Worm (Caenorhabditis elegans): ENCODE measurements around the gene got-1.2.

The got-1.2 gene

ce11 chrX:16813606-16814330, 20.8 kb upstream of the got-1.2 start, which contains the start of gene cas-1:
cas-1 (minus strand) TSS chrX:16813656.
- TF ChIP-seq lin-13 (tag; optimal IDR thresholded peaks at IDR 0.05) (peak; percentile 70), hlh-1 (tag; optimal IDR thresholded peaks at IDR 0.05) (peak; percentile 84), mab-5 (tag; optimal IDR thresholded peaks at IDR 0.05) (no peak), pha-4 (tag; optimal IDR thresholded peaks at IDR 0.05) (peak; percentile 81), mep-1 (tag; optimal IDR thresholded peaks at IDR 0.05) (peak; percentile 56)

- TF ChIP-seq lin-32 (GFP tag; optimal IDR thresholded peaks at IDR 0.05) (no peak), nhr-2 (tag; optimal IDR thresholded peaks at IDR 0.05) (no peak), lin-13 (tag; optimal IDR thresholded peaks at IDR 0.05) (no peak), flh-1 (GFP tag; optimal IDR thresholded peaks at IDR 0.05) (no peak), bed-3 (GFP tag; optimal IDR thresholded peaks at IDR 0.05) (no peak), sptf-1 (tag; optimal IDR thresholded peaks at IDR 0.05) (no peak), ceh-83 (GFP tag; optimal IDR thresholded peaks at IDR 0.05) (no peak), tbx-8 (GFP tag; optimal IDR thresholded peaks at IDR 0.05) (no peak), nhr-28 (tag; optimal IDR thresholded peaks at IDR 0.05) (no peak), ztf-11 (tag; optimal IDR thresholded peaks at IDR 0.05) (no peak), ceh-43 (GFP tag; optimal IDR thresholded peaks at IDR 0.05) (no peak), nhr-237 (tag; optimal IDR thresholded peaks at IDR 0.05) (no peak), nhr-12 (tag; optimal IDR thresholded peaks at IDR 0.05) (no peak), blmp-1 (tag; optimal IDR thresholded peaks at IDR 0.05) (no peak)
Measured at ce11 chrX:16813148-16813547, 20.2 kb upstream of the got-1.2 start.

DNA sequence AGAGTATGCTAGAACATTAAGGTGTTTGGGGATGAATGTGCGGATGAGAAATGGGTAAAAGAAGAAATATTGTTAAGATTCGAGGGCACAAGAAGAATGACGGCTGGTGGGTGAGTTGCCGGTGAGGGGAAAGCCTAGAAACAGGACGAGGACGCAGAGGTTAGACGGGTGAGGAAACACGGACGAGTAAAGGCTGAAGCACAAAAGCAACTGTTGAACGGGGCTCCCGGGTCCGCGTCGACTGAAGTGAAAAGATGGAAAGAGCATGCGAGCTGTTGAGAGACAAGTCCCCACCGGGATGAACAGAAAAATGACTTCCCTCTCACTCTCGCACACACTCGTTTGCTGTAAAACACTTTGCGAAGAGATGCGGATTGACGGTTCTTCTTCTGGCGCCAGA, 19.0 kb upstream of the got-1.2 start:
- TF ChIP-seq unc-62 (GFP tag; optimal IDR thresholded peaks at IDR 0.05) (peak; percentile 0), ham-2 (GFP tag; optimal IDR thresholded peaks at IDR 0.05) (no peak), hlh-1 (tag; optimal IDR thresholded peaks at IDR 0.05) (peak; percentile 16), M03D4.4 (tag; optimal IDR thresholded peaks at IDR 0.05) (no peak), unc-120 (tag; optimal IDR thresholded peaks at IDR 0.05; ENCODE audit: poor library complexity, severe bottlenecking) (peak; percentile 76), drap-1 (GFP tag; optimal IDR thresholded peaks at IDR 0.05) (no peak)

- TF ChIP-seq ztf-11 (tag; optimal IDR thresholded peaks at IDR 0.05) (no peak), elt-3 (tag; optimal IDR thresholded peaks at IDR 0.05) (no peak), nhr-12 (tag; optimal IDR thresholded peaks at IDR 0.05) (no peak), ces-1 (GFP tag; optimal IDR thresholded peaks at IDR 0.05) (no peak), cnd-1 (tag; optimal IDR thresholded peaks at IDR 0.05) (no peak), pha-4 (tag; optimal IDR thresholded peaks at IDR 0.05) (no peak), unc-39 (tag; optimal IDR thresholded peaks at IDR 0.05) (no peak), blmp-1 (tag; optimal IDR thresholded peaks at IDR 0.05) (no peak), mab-5 (tag; optimal IDR thresholded peaks at IDR 0.05) (no peak), lin-32 (GFP tag; optimal IDR thresholded peaks at IDR 0.05) (no peak), ceh-83 (GFP tag; optimal IDR thresholded peaks at IDR 0.05) (no peak), mep-1 (tag; optimal IDR thresholded peaks at IDR 0.05) (no peak), drap-1 (GFP tag; optimal IDR thresholded peaks at IDR 0.05) (no peak), sem-2 (GFP tag; optimal IDR thresholded peaks at IDR 0.05) (no peak)
Measured at ce11 chrX:16809689-16810088, 16.8 kb upstream of the got-1.2 start.

- TF ChIP-seq lsy-2 (tag; optimal IDR thresholded peaks at IDR 0.05) (no peak), nhr-237 (tag; optimal IDR thresholded peaks at IDR 0.05) (no peak), mep-1 (tag; optimal IDR thresholded peaks at IDR 0.05) (no peak), nhr-28 (tag; optimal IDR thresholded peaks at IDR 0.05) (no peak), elt-1 (tag; optimal IDR thresholded peaks at IDR 0.05; ENCODE audit: borderline replicate concordance, insufficient read depth) (no peak), ztf-11 (tag; optimal IDR thresholded peaks at IDR 0.05) (no peak)
Measured at ce11 chrX:16808526-16808925, 15.6 kb upstream of the got-1.2 start.

DNA sequence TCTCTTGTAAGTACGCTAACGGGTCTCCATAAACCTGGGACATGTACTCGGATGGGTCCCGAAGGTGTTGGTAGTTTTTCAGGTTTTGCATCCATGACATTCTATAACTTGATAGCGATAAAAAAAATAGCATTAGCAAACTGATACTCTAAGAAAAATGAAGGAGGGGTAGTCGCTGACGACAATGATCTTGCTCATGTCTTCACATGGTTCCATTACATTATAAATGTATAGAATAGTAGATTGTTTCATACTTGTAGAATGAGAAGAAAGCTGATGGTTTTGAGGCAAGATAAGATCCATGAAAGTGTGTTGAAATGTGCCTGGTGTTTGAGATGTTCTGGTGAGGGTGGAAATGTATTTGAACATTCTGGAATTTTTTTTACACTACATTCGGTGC, 14.1 kb upstream of the got-1.2 start, which contains the start of gene mec-4:
TSS of gene mec-4 (minus strand) at position 101 of the 400 bp plus-strand sequence.
- no peak for TF ChIP-seq mls-2 (tag; optimal IDR thresholded peaks at IDR 0.05)
- no peak for TF ChIP-seq nhr-28 (tag; optimal IDR thresholded peaks at IDR 0.05)
- no peak for TF ChIP-seq ham-2 (GFP tag; optimal IDR thresholded peaks at IDR 0.05)
- no peak for TF ChIP-seq flh-1 (GFP tag; optimal IDR thresholded peaks at IDR 0.05)
- TF ChIP-seq drap-1 (GFP tag; optimal IDR thresholded peaks at IDR 0.05): no peak
- TF ChIP-seq ces-1 (GFP tag; optimal IDR thresholded peaks at IDR 0.05): no peak
- TF ChIP-seq sptf-1 (tag; optimal IDR thresholded peaks at IDR 0.05): no peak
- TF ChIP-seq ztf-11 (tag; optimal IDR thresholded peaks at IDR 0.05): no peak
- no peak for TF ChIP-seq nhr-237 (tag; optimal IDR thresholded peaks at IDR 0.05)
- TF ChIP-seq nhr-76 (tag; optimal IDR thresholded peaks at IDR 0.05): no peak
- TF ChIP-seq lin-32 (GFP tag; optimal IDR thresholded peaks at IDR 0.05): no peak
